Fruit fly (Drosophila melanogaster) whole organism, wandering third instar larva: ENCODE measurements around the gene msl-1.

Experiments
- Abd-B ChIP-seq: fragments of >200 bp; optimal IDR thresholded peaks from 2 replicates; lab custom pipeline; 2017; ENCODE audit warnings: missing biosample characterization, missing genetic modification characterization
- CG32264 ChIP-seq: fragments of 200-800 bp; sonication (Bioruptor generic); optimal IDR thresholded peaks from 2 replicates; lab custom pipeline; 2016; ENCODE audit warnings: missing biosample characterization, missing genetic modification characterization
- CG9705 ChIP-seq: fragments of 200-800 bp; sonication (Bioruptor generic); optimal IDR thresholded peaks from 2 replicates; lab custom pipeline; 2018; ENCODE audit warnings: missing biosample characterization, mild to moderate bottlenecking, missing genetic modification characterization
- CrebA ChIP-seq: fragments of 200-800 bp; sonication (Bioruptor generic); optimal IDR thresholded peaks from 2 replicates; lab custom pipeline; 2016; ENCODE audit warnings: missing biosample characterization, mild to moderate bottlenecking, missing genetic modification characterization, borderline replicate concordance
- Dif ChIP-seq: fragments of 200-275, 200-300 bp; sonication (Bioruptor generic); optimal IDR thresholded peaks from 2 replicates; lab custom pipeline; 2018; ENCODE audit warnings: missing biosample characterization, missing genetic modification characterization; ENCODE audit not compliant: partially characterized antibody
- GATAd ChIP-seq: sonication (Bioruptor generic); optimal IDR thresholded peaks from 2 replicates; lab custom pipeline; 2016; ENCODE audit warnings: missing biosample characterization, missing genetic modification characterization
- HLH106 ChIP-seq: fragments of 200-800 bp; optimal IDR thresholded peaks from 3 replicates; lab custom pipeline; 2019; ENCODE audit warnings: missing biosample characterization, mild to moderate bottlenecking, missing genetic modification characterization, moderate library complexity
- Hnf4 ChIP-seq: fragments of 200-800 bp; sonication (Bioruptor generic); optimal IDR thresholded peaks from 2 replicates; lab custom pipeline; 2016; ENCODE audit warnings: missing biosample characterization, mild to moderate bottlenecking, missing genetic modification characterization
- Hr83 ChIP-seq: fragments of 200-300 bp; sonication (Bioruptor generic); optimal IDR thresholded peaks from 2 replicates; lab custom pipeline; 2016; ENCODE audit warnings: missing biosample characterization, mild to moderate bottlenecking, missing genetic modification characterization, moderate library complexity; ENCODE audit not compliant: poor library complexity, severe bottlenecking
- Jra ChIP-seq: sonication (Bioruptor generic); optimal IDR thresholded peaks from 2 replicates; lab custom pipeline; 2016; ENCODE audit warnings: missing biosample characterization, missing genetic modification characterization
- Mio ChIP-seq: sonication (Bioruptor generic); optimal IDR thresholded peaks from 2 replicates; lab custom pipeline; 2016; ENCODE audit warnings: missing biosample characterization, missing genetic modification characterization
- Myc ChIP-seq: fragments of >200 bp; optimal IDR thresholded peaks from 2 replicates; lab custom pipeline; 2017
- N ChIP-seq: fragments of >200 bp; optimal IDR thresholded peaks from 2 replicates; lab custom pipeline; 2018; ENCODE audit warnings: missing biosample characterization, missing external identifiers, missing genetic modification characterization
- OdsH ChIP-seq: fragments of 200-800 bp; sonication (Bioruptor generic); optimal IDR thresholded peaks from 2 replicates; lab custom pipeline; 2016; ENCODE audit warnings: missing biosample characterization, mild to moderate bottlenecking, missing genetic modification characterization
- Rel ChIP-seq, 2 experiments: fragments of 200-800 bp; sonication (Bioruptor generic) in 1 of 2; optimal IDR thresholded peaks; 2 replicates in 1 of 2; 3 replicates in 1 of 2; lab custom pipeline; 2016 to 2019; ENCODE audit warnings: mild to moderate bottlenecking in 2 of 2, missing biosample characterization in 2 of 2, missing genetic modification characterization in 2 of 2, moderate library complexity in 1 of 2
- Sp1 ChIP-seq: fragments of 200-800 bp; sonication (Bioruptor generic); optimal IDR thresholded peaks from 3 replicates; lab custom pipeline; 2019; ENCODE audit warnings: missing biosample characterization, mild to moderate bottlenecking, missing genetic modification characterization, moderate library complexity
- Vsx2 ChIP-seq: fragments of 200-300, 225-300 bp; sonication (Bioruptor generic); optimal IDR thresholded peaks from 2 replicates; lab custom pipeline; 2018; ENCODE audit warnings: missing biosample characterization, missing genetic modification characterization; ENCODE audit not compliant: partially characterized antibody
- br ChIP-seq: fragments of 200-800 bp; sonication (Bioruptor generic); optimal IDR thresholded peaks from 2 replicates; lab custom pipeline; 2016; ENCODE audit warnings: missing biosample characterization, missing genetic modification characterization
- brk ChIP-seq: fragments of 200-800 bp; sonication (Bioruptor generic); optimal IDR thresholded peaks from 2 replicates; lab custom pipeline; 2016; ENCODE audit warnings: missing biosample characterization, mild to moderate bottlenecking, missing genetic modification characterization
- dl ChIP-seq, 2 experiments: fragments of 175-275, 200-275 bp in 1 of 2; fragments of 200-275 bp in 1 of 2; sonication (Bioruptor generic); optimal IDR thresholded peaks; lab custom pipeline; 2018; ENCODE audit warnings: mild to moderate bottlenecking in 2 of 2, missing biosample characterization in 2 of 2, missing genetic modification characterization in 2 of 2, moderate library complexity in 2 of 2; ENCODE audit not compliant: partially characterized antibody in 2 of 2, insufficient read depth in 1 of 2
- dmrt93B ChIP-seq: fragments of 200-800 bp; sonication (Bioruptor generic); optimal IDR thresholded peaks from 2 replicates; lab custom pipeline; 2018; ENCODE audit warnings: missing biosample characterization, mild to moderate bottlenecking, missing genetic modification characterization
- dsf ChIP-seq: sonication (Bioruptor generic); optimal IDR thresholded peaks from 2 replicates; lab custom pipeline; 2016; ENCODE audit warnings: missing biosample characterization, missing genetic modification characterization, borderline replicate concordance
- ey ChIP-seq: fragments of 200-800 bp; sonication (Bioruptor generic); optimal IDR thresholded peaks from 2 replicates; lab custom pipeline; 2016; ENCODE audit warnings: missing biosample characterization, missing genetic modification characterization
- foxo ChIP-seq, 2 experiments: fragments of 200-800 bp; sonication (Bioruptor generic); optimal IDR thresholded peaks; 2 replicates in 1 of 2; 3 replicates in 1 of 2; lab custom pipeline; 2016 to 2017; ENCODE audit warnings: missing biosample characterization in 2 of 2, missing genetic modification characterization in 2 of 2
- fru ChIP-seq: fragments of 200-800 bp; sonication (Bioruptor generic); optimal IDR thresholded peaks from 3 replicates; lab custom pipeline; 2016; ENCODE audit warnings: missing biosample characterization, mild to moderate bottlenecking, missing genetic modification characterization
- jim ChIP-seq: fragments of 175-275, 200-325 bp; sonication (Bioruptor generic); optimal IDR thresholded peaks from 2 replicates; lab custom pipeline; 2016; ENCODE audit warnings: missing biosample characterization, mild to moderate bottlenecking, missing genetic modification characterization
- lola ChIP-seq: fragments of >200 bp; optimal IDR thresholded peaks from 2 replicates; lab custom pipeline; 2017; ENCODE audit warnings: missing biosample characterization, missing genetic modification characterization
- rgr ChIP-seq: fragments of 200-800 bp; sonication (Bioruptor generic); optimal IDR thresholded peaks from 3 replicates; lab custom pipeline; 2016; ENCODE audit warnings: missing biosample characterization, mild to moderate bottlenecking, missing genetic modification characterization
- sage ChIP-seq: fragments of 200-800 bp; sonication (Bioruptor generic); optimal IDR thresholded peaks from 2 replicates; lab custom pipeline; 2016; ENCODE audit warnings: missing biosample characterization, mild to moderate bottlenecking, missing genetic modification characterization
- tai ChIP-seq: sonication (Bioruptor generic); optimal IDR thresholded peaks from 2 replicates; lab custom pipeline; 2016; ENCODE audit warnings: missing biosample characterization, missing genetic modification characterization
- woc ChIP-seq: sonication (Bioruptor generic); optimal IDR thresholded peaks from 2 replicates; lab custom pipeline; 2016; ENCODE audit warnings: missing biosample characterization, mild to moderate bottlenecking, missing genetic modification characterization

msl-1 gene

DNA sequence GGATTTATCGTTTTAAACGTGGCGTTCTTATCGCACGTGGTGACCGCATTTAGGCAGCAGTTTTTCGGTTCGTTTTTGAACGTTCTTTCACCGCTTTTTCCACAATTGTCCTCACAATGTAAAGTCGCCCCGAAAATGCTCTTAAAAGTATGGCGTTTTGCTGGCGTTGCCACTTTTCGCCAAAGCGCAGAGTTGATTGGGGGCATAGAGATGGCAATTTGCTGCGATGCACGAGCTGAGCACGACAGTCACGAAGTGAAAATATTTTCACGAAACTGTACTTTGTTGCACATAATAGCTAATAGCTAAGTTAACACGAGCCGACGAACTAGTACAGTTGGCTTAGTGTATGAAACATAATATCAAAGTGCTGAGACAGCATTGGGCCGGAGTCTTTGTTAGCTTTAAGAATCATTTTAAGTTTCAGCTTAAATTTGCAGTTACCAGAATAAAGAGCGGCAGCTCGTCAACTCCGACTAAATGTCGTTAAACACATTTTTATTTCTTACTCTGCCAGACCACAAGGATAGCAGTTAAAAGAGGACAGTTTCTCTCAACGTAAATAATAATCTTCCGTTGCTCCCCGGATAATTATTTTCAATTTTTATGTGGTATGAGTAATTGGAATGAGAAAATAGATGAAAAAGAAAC lies at the start of gene msl-1:
msl-1 (minus strand) TSS at position 155 of the 651 bp plus-strand sequence.
- no peak for TF ChIP-seq fru
- TF ChIP-seq Rel (GFP tag; optimal IDR thresholded peaks at IDR 0.05; lab: Kevin White, UChicago) = no peak
- peak; percentile 56 for TF ChIP-seq Rel (tag; optimal IDR thresholded peaks at IDR 0.05; lab: Kevin White, UChicago)
- no peak for TF ChIP-seq OdsH
- TF ChIP-seq HLH106 (tag; lab: Kevin White, UChicago) = peak; percentile 20
- TF ChIP-seq Sp1 (GFP tag; lab: Kevin White, UChicago) = peak; percentile 3
- TF ChIP-seq Abd-B (GFP tag; lab: Kevin White, UChicago) = no peak
- TF ChIP-seq Vsx2 (GFP tag; lab: Kevin White, UChicago) = no peak
- no peak for TF ChIP-seq br
- TF ChIP-seq Jra = peak; percentile 10
- peak in 1 of 2 experiments; percentile 56 for TF ChIP-seq foxo (GFP tag; optimal IDR thresholded peaks at IDR 0.05; lab: Kevin White, UChicago)
- no peak for TF ChIP-seq dmrt93B
- no peak for TF ChIP-seq Hnf4
- TF ChIP-seq woc (GFP tag; lab: Kevin White, UChicago) = peak; percentile 92
- no peak for TF ChIP-seq dl (GFP tag; optimal IDR thresholded peaks at IDR 0.05; lab: Kevin White, UChicago; ENCODE audit: insufficient read depth in 1 of 2, partially characterized antibody in 2 of 2)
- TF ChIP-seq Hr83 = peak; percentile 85
- peak; percentile 56 for TF ChIP-seq jim (GFP tag; lab: Kevin White, UChicago)
- TF ChIP-seq Myc (lab: Kevin White, UChicago) = peak; percentile 67
- TF ChIP-seq lola (GFP tag; lab: Kevin White, UChicago) = no peak
- peak; percentile 20 for TF ChIP-seq CG9705
- no peak for TF ChIP-seq brk (GFP tag; lab: Kevin White, UChicago)
- no peak for TF ChIP-seq dsf
- no peak for TF ChIP-seq GATAd (GFP tag; lab: Kevin White, UChicago)
- TF ChIP-seq, all 38 proteins: peak for 10

DNA sequence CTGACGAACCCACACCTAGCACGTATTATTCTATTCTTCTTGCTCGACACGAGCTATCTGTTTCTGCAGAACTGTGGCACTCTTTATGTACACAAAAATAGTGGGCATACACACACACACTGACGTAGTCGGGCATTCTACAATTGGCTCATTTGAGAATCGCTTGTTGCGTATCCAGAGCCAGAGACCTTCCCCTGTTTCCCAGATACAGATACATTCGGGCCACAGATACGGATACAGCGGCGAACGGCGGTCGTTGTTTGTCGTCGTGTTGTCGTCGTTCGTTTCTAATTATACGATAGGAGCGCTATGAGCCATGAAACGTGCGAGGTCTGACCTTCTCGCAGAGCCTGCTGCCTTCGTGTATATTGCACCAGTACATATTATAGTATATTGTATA lies 48.6 kb upstream of the msl-1 start:
- no peak for TF ChIP-seq Vsx2 (GFP tag; lab: Kevin White, UChicago)
- no peak for TF ChIP-seq foxo (GFP tag; optimal IDR thresholded peaks at IDR 0.05; lab: Kevin White, UChicago)
- no peak for TF ChIP-seq lola (GFP tag; lab: Kevin White, UChicago)
- TF ChIP-seq Dif (GFP tag; lab: Kevin White, UChicago) = no peak
- no peak for TF ChIP-seq Sp1 (GFP tag; lab: Kevin White, UChicago)
- TF ChIP-seq Myc (lab: Kevin White, UChicago) = no peak
- no peak for TF ChIP-seq Mio (GFP tag; lab: Kevin White, UChicago)
- no peak for TF ChIP-seq Abd-B (GFP tag; lab: Kevin White, UChicago)
- TF ChIP-seq tai (GFP tag; lab: Kevin White, UChicago) = no peak
- no peak for TF ChIP-seq sage (GFP tag; lab: Kevin White, UChicago)
- TF ChIP-seq jim (GFP tag; lab: Kevin White, UChicago) = no peak
- no peak for TF ChIP-seq CrebA (GFP tag; lab: Kevin White, UChicago)
- TF ChIP-seq dmrt93B = no peak
- TF ChIP-seq brk (GFP tag; lab: Kevin White, UChicago) = no peak
- TF ChIP-seq Hr83 = no peak
- no peak for TF ChIP-seq br
- TF ChIP-seq ey (GFP tag; lab: Kevin White, UChicago) = no peak
- TF ChIP-seq dl (GFP tag; optimal IDR thresholded peaks at IDR 0.05; lab: Kevin White, UChicago; ENCODE audit: insufficient read depth in 1 of 2, partially characterized antibody in 2 of 2) = no peak
- TF ChIP-seq rgr (GFP tag; lab: Kevin White, UChicago) = no peak
- TF ChIP-seq N (GFP tag; lab: Kevin White, UChicago) = no peak

DNA sequence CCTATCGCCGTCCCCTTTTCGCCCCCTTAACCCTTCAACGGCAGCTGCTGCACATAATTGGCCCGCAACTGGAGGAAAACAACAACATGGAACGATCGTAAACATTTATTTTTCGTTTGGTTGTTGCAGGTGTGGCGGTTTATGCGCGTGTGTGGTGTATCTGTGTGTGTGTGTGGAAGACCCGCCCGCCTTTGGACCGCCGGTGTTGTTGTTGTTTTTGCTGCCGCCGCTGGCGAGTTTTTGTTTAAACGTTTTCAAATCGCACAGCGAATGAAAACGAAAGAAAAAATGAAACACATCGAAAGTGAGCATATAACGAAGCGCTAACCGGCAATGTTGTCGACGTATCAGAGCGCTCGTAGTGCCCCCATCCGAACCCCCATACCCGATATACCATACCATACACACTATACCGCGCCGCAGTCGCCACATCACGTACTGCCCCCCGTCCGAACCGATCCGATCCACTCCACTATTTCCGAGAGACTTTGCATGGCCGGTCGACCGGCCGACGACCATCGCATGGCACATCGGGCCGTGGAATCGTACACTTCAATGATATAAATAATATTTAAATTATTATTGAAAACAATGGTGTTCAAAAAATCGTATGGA lies 47.1 kb upstream of the msl-1 start:
- TF ChIP-seq woc (GFP tag; lab: Kevin White, UChicago) = no peak
- no peak for TF ChIP-seq Dif (GFP tag; lab: Kevin White, UChicago)
- no peak for TF ChIP-seq tai (GFP tag; lab: Kevin White, UChicago)
- no peak for TF ChIP-seq brk (GFP tag; lab: Kevin White, UChicago)
- TF ChIP-seq CrebA (GFP tag; lab: Kevin White, UChicago) = no peak
- no peak for TF ChIP-seq Hr83
- TF ChIP-seq CG32264 (GFP tag; lab: Kevin White, UChicago) = no peak
- no peak for TF ChIP-seq Jra
- no peak for TF ChIP-seq br
- TF ChIP-seq rgr (GFP tag; lab: Kevin White, UChicago) = no peak
- no peak for TF ChIP-seq GATAd (GFP tag; lab: Kevin White, UChicago)
